Fruit fly (Drosophila melanogaster): ENCODE data around the gene CG3106.

The CG3106 gene

DNA sequence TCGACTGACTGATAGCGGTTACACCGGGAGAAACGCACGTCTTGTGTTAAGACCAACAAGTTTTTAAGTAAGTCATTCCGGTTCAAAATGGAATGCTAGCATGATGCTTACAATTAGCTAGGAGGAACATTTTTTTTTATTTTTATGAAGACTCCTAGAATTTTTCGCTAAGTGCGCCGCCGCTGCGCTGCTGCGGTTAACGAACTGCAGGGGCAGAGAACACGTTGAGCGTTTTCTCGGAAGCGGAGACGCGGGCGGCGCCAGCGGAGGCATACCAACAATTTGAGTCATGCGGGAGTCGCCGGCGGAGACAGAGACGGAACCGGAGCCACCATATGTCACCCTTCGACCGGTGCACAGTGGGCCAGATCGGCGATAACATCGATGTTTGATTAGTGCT, 16.7 kb downstream of the CG3106 start (continued):
- peak; percentile 85 for TF ChIP-seq MBD-R2 (GFP tag; IDR thresholded peaks at IDR 0.05)
- peak; percentile 96 for TF ChIP-seq run (tag; optimal IDR thresholded peaks at IDR 0.05)
- TF ChIP-seq abd-A (tag; optimal IDR thresholded peaks at IDR 0.05), result peak; percentile 50
- peak; percentile 97 for TF ChIP-seq pnt (GFP tag; optimal IDR thresholded peaks at IDR 0.05)
- peak; percentile 99 for TF ChIP-seq ci (GFP tag; IDR thresholded peaks at IDR 0.05)
- TF ChIP-seq CG6254 (GFP tag; optimal IDR thresholded peaks at IDR 0.05), result peak; percentile 95
- TF ChIP-seq CG4820 (GFP tag; optimal IDR thresholded peaks at IDR 0.05), result peak; percentile 97
- TF ChIP-seq NK7.1 (GFP tag; optimal IDR thresholded peaks at IDR 0.05), result peak; percentile 95
- peak; percentile 100 for TF ChIP-seq Med (GFP tag)
- peak; percentile 93 for TF ChIP-seq gsb (GFP tag; IDR thresholded peaks at IDR 0.05)
- TF ChIP-seq ato (GFP tag; IDR thresholded peaks at IDR 0.05; ENCODE audit: partially characterized antibody), result no peak
- TF ChIP-seq CG17829 (tag; optimal IDR thresholded peaks at IDR 0.05), result peak; percentile 96
- TF ChIP-seq CG3163 (GFP tag; optimal IDR thresholded peaks at IDR 0.05), result peak; percentile 84
- peak; percentile 98 for TF ChIP-seq Antp (GFP tag; optimal IDR thresholded peaks at IDR 0.05)
- no peak for TF ChIP-seq hbn (GFP tag; IDR thresholded peaks at IDR 0.05; ENCODE audit: partially characterized antibody)
- peak; percentile 26 for TF ChIP-seq pros (GFP tag; optimal IDR thresholded peaks at IDR 0.05)
- TF ChIP-seq CG7745 (tag; optimal IDR thresholded peaks at IDR 0.05), result peak; percentile 41
- peak; percentile 90 for TF ChIP-seq Doc2 (GFP tag; IDR thresholded peaks at IDR 0.05)
- peak; percentile 86 for TF ChIP-seq CG8359 (GFP tag; optimal IDR thresholded peaks at IDR 0.05; ENCODE audit: borderline replicate concordance)
- TF ChIP-seq ind (GFP tag; optimal IDR thresholded peaks at IDR 0.05), result peak; percentile 97
- peak; percentile 94 for TF ChIP-seq CG5953 (GFP tag; IDR thresholded peaks at IDR 0.05)
- TF ChIP-seq exex (tag; optimal IDR thresholded peaks at IDR 0.05), result peak; percentile 69
- peak; percentile 92 for TF ChIP-seq cato (GFP tag; optimal IDR thresholded peaks at IDR 0.05; ENCODE audit: borderline replicate concordance)
- peak; percentile 89 for TF ChIP-seq ro (GFP tag; IDR thresholded peaks at IDR 0.05)
- TF ChIP-seq unc-4 (GFP tag; IDR thresholded peaks at IDR 0.05; ENCODE audit: partially characterized antibody), result no peak
- no peak for TF ChIP-seq CG8478 (optimal IDR thresholded peaks at IDR 0.05)
- peak; percentile 96 for TF ChIP-seq Hmr (GFP tag; optimal IDR thresholded peaks at IDR 0.05)
- TF ChIP-seq fu2 (GFP tag; optimal IDR thresholded peaks at IDR 0.05), result peak; percentile 92
- TF ChIP-seq ems (GFP tag; optimal IDR thresholded peaks at IDR 0.05), result peak; percentile 98
- TF ChIP-seq Hr51 (GFP tag; optimal IDR thresholded peaks at IDR 0.05), result peak; percentile 96
- no peak for TF ChIP-seq nerfin-2 (GFP tag; IDR thresholded peaks at IDR 0.05; ENCODE audit: partially characterized antibody)
- TF ChIP-seq mirr (GFP tag; optimal IDR thresholded peaks at IDR 0.05), result peak; percentile 79
- TF ChIP-seq fd64A (GFP tag; optimal IDR thresholded peaks at IDR 0.05), result peak; percentile 96
- peak; percentile 97 for TF ChIP-seq E2f1 (GFP tag; IDR thresholded peaks at IDR 0.05)
- peak; percentile 94 for TF ChIP-seq danr (GFP tag; IDR thresholded peaks at IDR 0.05)
- peak; percentile 97 for TF ChIP-seq CG17359 (tag; optimal IDR thresholded peaks at IDR 0.05)
- TF ChIP-seq twi (tag; optimal IDR thresholded peaks at IDR 0.05), result peak; percentile 90
- peak; percentile 96 for TF ChIP-seq tap (tag; optimal IDR thresholded peaks at IDR 0.05)
- TF ChIP-seq Ets65A (GFP tag), result peak; percentile 99
- TF ChIP-seq CG9609 (GFP tag; optimal IDR thresholded peaks at IDR 0.05), result peak; percentile 97
- peak; percentile 66 for TF ChIP-seq CG30020 (tag; optimal IDR thresholded peaks at IDR 0.05)
- TF ChIP-seq Bteb2 (GFP tag; optimal IDR thresholded peaks at IDR 0.05), result peak; percentile 95
- no peak for TF ChIP-seq h (optimal IDR thresholded peaks at IDR 0.05)
- peak; percentile 92 for TF ChIP-seq C15 (GFP tag; IDR thresholded peaks at IDR 0.05)
- TF ChIP-seq rib (GFP tag; IDR thresholded peaks at IDR 0.05), result peak; percentile 91
- TF ChIP-seq crc (GFP tag; optimal IDR thresholded peaks at IDR 0.05), result peak; percentile 95
- TF ChIP-seq Hey (tag; optimal IDR thresholded peaks at IDR 0.05), result peak; percentile 80
- TF ChIP-seq pum (GFP tag; optimal IDR thresholded peaks at IDR 0.05), result peak; percentile 97
- TF ChIP-seq YL-1 (GFP tag; optimal IDR thresholded peaks at IDR 0.05), result peak; percentile 82
- TF ChIP-seq trem (tag; optimal IDR thresholded peaks at IDR 0.05), result peak; percentile 89
- TF ChIP-seq D19A (tag; optimal IDR thresholded peaks at IDR 0.05), result peak; percentile 91
- TF ChIP-seq BEAF-32 (GFP tag; optimal IDR thresholded peaks at IDR 0.05), result peak; percentile 11
